Fruit fly (Drosophila melanogaster) whole organism, embryonic: Measurements from ENCODE around the gene Drsl1.
A peak's percentile ranks its signal among the peaks of the same experiment; 100 is the strongest.

ENCODE experiments used
- Blimp-1 ChIP-seq: fragments of 200-800 bp; sonication (Bioruptor generic); optimal IDR thresholded peaks from 3 replicates; lab custom pipeline; 2018; ENCODE audit warnings: missing biosample characterization, missing genetic modification characterization, mild to moderate bottlenecking, moderate library complexity, missing genetic modification reagents
- CG14860 ChIP-seq: fragments of 200-800 bp; sonication (Bioruptor generic); IDR thresholded peaks from 3 replicates; pipeline ENCODE4 v1.3.6; 2022; ENCODE audit warnings: missing biosample characterization, missing genetic modification characterization; ENCODE audit not compliant: partially characterized antibody
- CG1529 ChIP-seq: fragments of 200-800 bp; sonication (Bioruptor generic); optimal IDR thresholded peaks from 3 replicates; lab custom pipeline; 2018; ENCODE audit warnings: missing biosample characterization, missing genetic modification characterization
- CG1603 ChIP-seq: fragments of 200-800 bp; sonication (Bioruptor generic); optimal IDR thresholded peaks from 2 replicates; lab custom pipeline; 2019; ENCODE audit warnings: missing biosample characterization, mild to moderate bottlenecking, missing genetic modification characterization, moderate library complexity
- CG16815 ChIP-seq: fragments of 200-800 bp; sonication (Bioruptor generic); optimal IDR thresholded peaks from 3 replicates; lab custom pipeline; 2017; ENCODE audit warnings: missing biosample characterization, mild to moderate bottlenecking, missing genetic modification characterization
- CG17829 ChIP-seq: fragments of 200-800 bp; optimal IDR thresholded peaks from 2 replicates; lab custom pipeline; 2019; ENCODE audit warnings: missing biosample characterization, mild to moderate bottlenecking, missing genetic modification characterization, moderate library complexity
- CG18262 ChIP-seq: fragments of 200-800 bp; optimal IDR thresholded peaks from 3 replicates; lab custom pipeline; 2019; ENCODE audit warnings: missing biosample characterization, mild to moderate bottlenecking, missing genetic modification characterization, moderate library complexity
- CG2712 ChIP-seq: fragments of 200-800 bp; optimal IDR thresholded peaks from 3 replicates; lab custom pipeline; 2019; ENCODE audit warnings: missing biosample characterization, mild to moderate bottlenecking, missing genetic modification characterization, moderate library complexity
- CG3407 ChIP-seq: fragments of 200-800 bp; sonication (Bioruptor generic); optimal IDR thresholded peaks from 2 replicates; lab custom pipeline; 2018; ENCODE audit warnings: missing biosample characterization, mild to moderate bottlenecking, missing genetic modification characterization
- CG34376 ChIP-seq: fragments of 200-800 bp; sonication (Bioruptor generic); optimal IDR thresholded peaks from 2 replicates; lab custom pipeline; 2018; ENCODE audit warnings: missing biosample characterization, mild to moderate bottlenecking, missing genetic modification characterization
- CG3838 ChIP-seq: fragments of 200-800 bp; sonication (Bioruptor generic); optimal IDR thresholded peaks from 3 replicates; lab custom pipeline; 2016; ENCODE audit warnings: missing biosample characterization, missing genetic modification characterization
- CG3995 ChIP-seq: fragments of 200-800 bp; sonication (Bioruptor generic); optimal IDR thresholded peaks from 3 replicates; lab custom pipeline; 2016; ENCODE audit warnings: missing biosample characterization, missing genetic modification characterization
- CG6175 ChIP-seq: fragments of 200-800 bp; sonication (Bioruptor generic); IDR thresholded peaks from 3 replicates; pipeline ENCODE4 v1.3.6; 2022; ENCODE audit warnings: missing biosample characterization, missing genetic modification characterization
- CG6654 ChIP-seq: fragments of 200-800 bp; sonication (Bioruptor generic); optimal IDR thresholded peaks from 2 replicates; lab custom pipeline; 2017; ENCODE audit warnings: missing biosample characterization, mild to moderate bottlenecking, missing genetic modification characterization
- CG8089 ChIP-seq: fragments of 200-800 bp; sonication (Bioruptor generic); optimal IDR thresholded peaks from 3 replicates; lab custom pipeline; 2016; ENCODE audit warnings: missing biosample characterization, missing genetic modification characterization
- CG9727 ChIP-seq: fragments of 200-800 bp; sonication (Bioruptor generic); optimal IDR thresholded peaks from 3 replicates; lab custom pipeline; 2017; ENCODE audit warnings: missing biosample characterization, mild to moderate bottlenecking, missing genetic modification characterization
- CG9876 ChIP-seq: fragments of 200-800 bp; sonication (Bioruptor generic); optimal IDR thresholded peaks from 2 replicates; lab custom pipeline; 2016; ENCODE audit warnings: missing biosample characterization, missing genetic modification characterization
- Camta ChIP-seq: fragments of 200-800 bp; sonication (Bioruptor generic); optimal IDR thresholded peaks from 2 replicates; lab custom pipeline; 2016; ENCODE audit warnings: missing biosample characterization, missing genetic modification characterization
- D19B ChIP-seq: fragments of 200-800 bp; sonication (Bioruptor generic); optimal IDR thresholded peaks from 2 replicates; lab custom pipeline; 2017; ENCODE audit warnings: missing biosample characterization, mild to moderate bottlenecking, missing genetic modification characterization
- Elba2 ChIP-seq: fragments of 200-800 bp; sonication (Bioruptor generic); optimal IDR thresholded peaks from 3 replicates; lab custom pipeline; 2016; ENCODE audit warnings: missing biosample characterization, missing genetic modification characterization
- Lpt ChIP-seq: fragments of >200 bp; optimal IDR thresholded peaks from 2 replicates; lab custom pipeline; 2018; ENCODE audit warnings: missing biosample characterization, missing genetic modification characterization
- Mad ChIP-seq: fragments of 200-800 bp; sonication (Bioruptor generic); optimal IDR thresholded peaks from 2 replicates; lab custom pipeline; 2016; ENCODE audit warnings: missing biosample characterization, missing genetic modification characterization
- Meics ChIP-seq: fragments of 200-800 bp; sonication (Bioruptor generic); optimal IDR thresholded peaks from 2 replicates; lab custom pipeline; 2017; ENCODE audit warnings: missing biosample characterization, mild to moderate bottlenecking, missing genetic modification characterization
- NC2β ChIP-seq: fragments of 200-800 bp; sonication (Bioruptor generic); optimal IDR thresholded peaks from 2 replicates; lab custom pipeline; 2016; ENCODE audit warnings: missing biosample characterization, missing genetic modification characterization
- Nf-YB ChIP-seq: fragments of 200-800 bp; sonication (Bioruptor generic); optimal IDR thresholded peaks from 3 replicates; lab custom pipeline; 2019; ENCODE audit warnings: missing biosample characterization, mild to moderate bottlenecking, missing genetic modification characterization, moderate library complexity
- Optix ChIP-seq: fragments of 200-800 bp; sonication (Bioruptor generic); IDR thresholded peaks from 3 replicates; pipeline ENCODE4 v1.3.6; 2022; ENCODE audit warnings: missing biosample characterization, missing genetic modification characterization
- Rfx ChIP-seq: fragments of 200-800 bp; sonication (Bioruptor generic); IDR thresholded peaks from 2 replicates; pipeline ENCODE4 v1.3.6; 2022; ENCODE audit warnings: missing biosample characterization, missing genetic modification characterization
- Trl ChIP-seq, 3 experiments: fragments of >200 bp in 2 of 3; fragments of 200-800 bp in 1 of 3; sonication (Bioruptor generic) in 1 of 3; optimal IDR thresholded peaks; 2 replicates in 1 of 3; 3 replicates in 2 of 3; lab custom pipeline; 2016 to 2017; ENCODE audit warnings: missing biosample characterization in 1 of 3, missing genetic modification characterization in 1 of 3
- Xbp1 ChIP-seq: fragments of 200-800 bp; sonication (Bioruptor generic); optimal IDR thresholded peaks from 3 replicates; lab custom pipeline; 2016; ENCODE audit warnings: missing biosample characterization, mild to moderate bottlenecking, missing genetic modification characterization
- bcd ChIP-seq: fragments of 200-800 bp; sonication (Bioruptor generic); optimal IDR thresholded peaks from 2 replicates; lab custom pipeline; 2017; ENCODE audit warnings: missing biosample characterization, mild to moderate bottlenecking, missing genetic modification characterization
- cato ChIP-seq: fragments of 200-800 bp; sonication (Bioruptor generic); optimal IDR thresholded peaks from 2 replicates; lab custom pipeline; 2016; ENCODE audit warnings: missing biosample characterization, missing genetic modification characterization, borderline replicate concordance
- chinmo ChIP-seq: fragments of 200-800 bp; sonication (Bioruptor generic); IDR thresholded peaks from 4 replicates; pipeline ENCODE4 v1.3.6; 2022; ENCODE audit warnings: missing biosample characterization, missing genetic modification characterization; ENCODE audit not compliant: partially characterized antibody
- emc ChIP-seq: fragments of 200-800 bp; sonication (Bioruptor generic); optimal IDR thresholded peaks from 2 replicates; lab custom pipeline; 2016; ENCODE audit warnings: missing biosample characterization, missing genetic modification characterization
- fd3F ChIP-seq: fragments of 200-800 bp; sonication (Bioruptor generic); optimal IDR thresholded peaks from 2 replicates; lab custom pipeline; 2018; ENCODE audit warnings: missing biosample characterization, mild to moderate bottlenecking, missing genetic modification characterization, moderate library complexity
- fd64A ChIP-seq: fragments of 200-800 bp; sonication (Bioruptor generic); optimal IDR thresholded peaks from 3 replicates; lab custom pipeline; 2018; ENCODE audit warnings: missing biosample characterization, mild to moderate bottlenecking, missing genetic modification characterization
- gem ChIP-seq: fragments of 200-800 bp; sonication (Bioruptor generic); optimal IDR thresholded peaks from 2 replicates; lab custom pipeline; 2019; ENCODE audit warnings: missing biosample characterization, mild to moderate bottlenecking, missing genetic modification characterization, moderate library complexity
- gro ChIP-seq: fragments of 200-800 bp; sonication (Bioruptor generic); optimal IDR thresholded peaks from 2 replicates; lab custom pipeline; 2016; ENCODE audit warnings: missing biosample characterization, missing genetic modification characterization
- insv ChIP-seq, 2 experiments: fragments of 200-800 bp; sonication (Bioruptor generic); optimal IDR thresholded peaks; 3 replicates each; lab custom pipeline; 2016 to 2018; ENCODE audit warnings: missing biosample characterization in 2 of 2, missing genetic modification characterization in 2 of 2
- mirr ChIP-seq: fragments of 200-800 bp; sonication (Bioruptor generic); optimal IDR thresholded peaks from 3 replicates; lab custom pipeline; 2018; ENCODE audit warnings: missing biosample characterization, mild to moderate bottlenecking, missing genetic modification characterization
- nmo ChIP-seq: fragments of 200-800 bp; sonication (Bioruptor generic); optimal IDR thresholded peaks from 2 replicates; lab custom pipeline; 2018; ENCODE audit warnings: missing biosample characterization, mild to moderate bottlenecking, missing genetic modification characterization, moderate library complexity
- p53 ChIP-seq: fragments of 200-800 bp; sonication (Bioruptor generic); optimal IDR thresholded peaks from 2 replicates; lab custom pipeline; 2016; ENCODE audit warnings: missing biosample characterization, missing genetic modification characterization
- pan ChIP-seq, 4 experiments: fragments of >200 bp in 3 of 4; fragments of 200-800 bp in 1 of 4; sonication (Bioruptor generic) in 1 of 4; optimal IDR thresholded peaks in 3 of 4; IDR thresholded peaks in 1 of 4; 2 replicates each; pipeline versions ENCODE4 v1.3.6 to Lab custom; 2017 to 2022; ENCODE audit warnings: missing biosample characterization in 2 of 4, missing genetic modification characterization in 2 of 4, mixed read lengths in 1 of 4
- psq ChIP-seq: fragments of 200-800 bp; sonication (Bioruptor generic); optimal IDR thresholded peaks from 2 replicates; lab custom pipeline; 2017; ENCODE audit warnings: missing biosample characterization, missing genetic modification characterization
- schlank ChIP-seq: fragments of 200-800 bp; sonication (Bioruptor generic); optimal IDR thresholded peaks from 2 replicates; lab custom pipeline; 2018; ENCODE audit warnings: missing biosample characterization, mild to moderate bottlenecking, missing genetic modification characterization
- sima ChIP-seq: fragments of 200-800 bp; sonication (Bioruptor generic); optimal IDR thresholded peaks from 2 replicates; lab custom pipeline; 2016; ENCODE audit warnings: missing biosample characterization, missing genetic modification characterization
- tx ChIP-seq: fragments of 200-800 bp; sonication (Bioruptor generic); optimal IDR thresholded peaks from 2 replicates; lab custom pipeline; 2016; ENCODE audit warnings: missing biosample characterization, missing genetic modification characterization
- unc-4 ChIP-seq: fragments of 200-800 bp; sonication (Bioruptor generic); IDR thresholded peaks from 2 replicates; pipeline ENCODE4 v1.3.6; 2022; ENCODE audit warnings: missing biosample characterization, missing genetic modification characterization; ENCODE audit not compliant: partially characterized antibody
- wdn ChIP-seq: fragments of 200-800 bp; sonication (Bioruptor generic); IDR thresholded peaks from 2 replicates; pipeline ENCODE4 v1.3.6; 2022; ENCODE audit warnings: missing biosample characterization, missing genetic modification characterization
- zfh1 ChIP-seq: fragments of 200-800 bp; sonication (Bioruptor generic); IDR thresholded peaks from 3 replicates; pipeline ENCODE4 v1.3.6; 2022; ENCODE audit warnings: missing biosample characterization, missing genetic modification characterization

Gene Drsl1

dm6 chr3L:3338882-3339590 is 3.4 kb upstream of the Drsl1 start:
- TF ChIP-seq CG16815 (no peak), CG8089 (GFP tag; lab: Kevin White, UChicago) (no peak), schlank (tag; lab: Kevin White, UChicago) (no peak), CG34376 (GFP tag; lab: Kevin White, UChicago) (no peak), CG9876 (GFP tag; lab: Kevin White, UChicago) (no peak), gro (GFP tag; lab: Kevin White, UChicago) (no peak), p53 (GFP tag; lab: Kevin White, UChicago) (no peak), psq (GFP tag; lab: Kevin White, UChicago) (no peak), pan (optimal IDR thresholded peaks at IDR 0.05; lab: Kevin White, UChicago) (no peak), pan (GFP tag; optimal IDR thresholded peaks at IDR 0.05 in 1 of 2, IDR thresholded peaks at IDR 0.05 in 1 of 2) (no peak), Trl (optimal IDR thresholded peaks at IDR 0.05; lab: Kevin White, UChicago) (no peak), Trl (GFP tag; optimal IDR thresholded peaks at IDR 0.05; lab: Kevin White, UChicago) (no peak), bcd (GFP tag; lab: Kevin White, UChicago) (no peak), CG1529 (no peak), insv (GFP tag; optimal IDR thresholded peaks at IDR 0.05; lab: Kevin White, UChicago) (peak; percentile 97 to 99), NC2β (GFP tag; lab: Kevin White, UChicago) (no peak), Mad (GFP tag; lab: Kevin White, UChicago) (no peak), wdn (GFP tag; lab: Robert Waterston, UW) (no peak), Camta (GFP tag; lab: Kevin White, UChicago) (no peak), zfh1 (GFP tag; lab: Robert Waterston, UW) (no peak), sima (GFP tag; lab: Kevin White, UChicago) (no peak), Blimp-1 (peak; percentile 34), CG2712 (peak; percentile 30), CG3407 (GFP tag; lab: Kevin White, UChicago) (no peak), nmo (peak; percentile 38), Rfx (GFP tag; lab: Robert Waterston, UW) (no peak), chinmo (GFP tag; lab: Robert Waterston, UW) (no peak), emc (GFP tag; lab: Kevin White, UChicago) (no peak), Xbp1 (GFP tag; lab: Kevin White, UChicago) (no peak), Lpt (GFP tag; lab: Kevin White, UChicago) (no peak), unc-4 (no peak), tx (GFP tag; lab: Kevin White, UChicago) (no peak), gem (tag; lab: Kevin White, UChicago) (peak; percentile 25), Elba2 (GFP tag; lab: Kevin White, UChicago) (peak; percentile 91), D19B (GFP tag; lab: Kevin White, UChicago) (no peak), mirr (GFP tag; lab: Kevin White, UChicago) (no peak), CG3995 (GFP tag; lab: Kevin White, UChicago) (no peak), CG14860 (GFP tag; lab: Robert Waterston, UW) (no peak), CG6175 (no peak), CG1603 (peak; percentile 16), CG3838 (GFP tag; lab: Kevin White, UChicago) (no peak), CG17829 (tag; lab: Kevin White, UChicago) (no peak), fd64A (GFP tag; lab: Kevin White, UChicago) (no peak), Meics (GFP tag; lab: Kevin White, UChicago) (no peak), cato (GFP tag; lab: Kevin White, UChicago) (no peak), CG6654 (peak; percentile 93), CG9727 (peak; percentile 11), fd3F (no peak), Optix (GFP tag; lab: Robert Waterston, UW) (no peak), Nf-YB (no peak), CG18262 (tag; lab: Kevin White, UChicago) (peak; percentile 48)
